Worm (Caenorhabditis elegans) whole organism, young adult: Measurements from ENCODE around the gene idpc-2.
A peak's percentile ranks its signal among the peaks of the same experiment; 100 is the strongest.

Source experiments
- B0336.3 ChIP-seq: fragments of 200-800 bp; sonication (Bioruptor generic); IDR thresholded peaks from 2 replicates; pipeline ENCODE4 v1.3.6; 2022; ENCODE audit warnings: missing genetic modification characterization, missing compliant biosample characterization
- F23B12.7 ChIP-seq: sonication (generic microtip); optimal IDR thresholded peaks from 2 replicates; lab custom pipeline; 2017; ENCODE audit warnings: missing genetic modification characterization, mild to moderate bottlenecking, missing compliant biosample characterization, antibody characterized with exemption, moderate library complexity; ENCODE audit not compliant: insufficient read depth
- F33H1.4 ChIP-seq: fragments of 200-800 bp; sonication (Bioruptor generic); IDR thresholded peaks from 2 replicates; pipeline ENCODE4 v1.3.6; 2022; ENCODE audit warnings: missing genetic modification reagents, missing genetic modification characterization, missing compliant biosample characterization
- F37B4.10 ChIP-seq: fragments of 200-800 bp; sonication (Bioruptor generic); IDR thresholded peaks from 2 replicates; pipeline ENCODE4 v1.3.6; 2022; ENCODE audit warnings: missing genetic modification characterization, missing compliant biosample characterization
- F57C9.4 ChIP-seq: sonication (generic microtip); optimal IDR thresholded peaks from 2 replicates; lab custom pipeline; 2017; ENCODE audit warnings: mild to moderate bottlenecking, missing genetic modification characterization, missing compliant biosample characterization
- Y53G8AR.9 ChIP-seq: fragments of 200-800 bp; sonication (Bioruptor generic); conservative IDR thresholded peaks from 2 replicates; pipeline ENCODE4 v1.3.6; 2022; ENCODE audit warnings: missing genetic modification reagents, missing genetic modification characterization, missing compliant biosample characterization
- Y56A3A.18 ChIP-seq: fragments of 200-800 bp; sonication (Bioruptor generic); IDR thresholded peaks from 2 replicates; pipeline ENCODE4 v1.3.6; 2022; ENCODE audit warnings: missing genetic modification reagents, missing genetic modification characterization, missing compliant biosample characterization
- akir-1 ChIP-seq: fragments of 200-800 bp; sonication (Bioruptor generic); optimal IDR thresholded peaks from 2 replicates; lab custom pipeline; 2018; ENCODE audit warnings: mild to moderate bottlenecking, missing genetic modification characterization, moderate library complexity, missing compliant biosample characterization
- ama-1 ChIP-seq, 3 experiments: fragments of 150-350 bp in 1 of 3; sonication (generic microtip) in 2 of 3; optimal IDR thresholded peaks; 2 replicates each; lab custom pipeline; 2014 to 2018; ENCODE audit warnings: missing biosample characterization in 2 of 3, missing genetic modification characterization in 2 of 3, missing genetic modification reagents in 2 of 3
- attf-5 ChIP-seq: fragments of 200-800 bp; sonication (Bioruptor generic); optimal IDR thresholded peaks from 2 replicates; lab custom pipeline; 2018; ENCODE audit warnings: mild to moderate bottlenecking, missing genetic modification characterization, missing compliant biosample characterization
- bed-1 ChIP-seq: fragments of 200-800 bp; sonication (Bioruptor generic); IDR thresholded peaks from 2 replicates; pipeline ENCODE4 v1.3.6; 2022; ENCODE audit warnings: missing genetic modification reagents, missing genetic modification characterization, missing compliant biosample characterization
- cebp-1 ChIP-seq, 2 experiments: fragments of 200-800 bp in 1 of 2; sonication (Bioruptor generic) in 1 of 2; sonication (generic microtip) in 1 of 2; IDR thresholded peaks in 1 of 2; optimal IDR thresholded peaks in 1 of 2; 2 replicates each; pipeline versions ENCODE4 v1.3.6 to Lab custom; 2017 to 2022; ENCODE audit warnings: missing compliant biosample characterization in 2 of 2, missing genetic modification characterization in 2 of 2, mild to moderate bottlenecking in 1 of 2, missing genetic modification reagents in 1 of 2, moderate library complexity in 1 of 2
- ceh-27 ChIP-seq: fragments of 200-800 bp; sonication (Bioruptor generic); optimal IDR thresholded peaks from 2 replicates; lab custom pipeline; 2018; ENCODE audit warnings: mild to moderate bottlenecking, missing genetic modification characterization, moderate library complexity, missing compliant biosample characterization
- chd-7 ChIP-seq: sonication (generic microtip); optimal IDR thresholded peaks from 2 replicates; lab custom pipeline; 2016; ENCODE audit warnings: mild to moderate bottlenecking, missing genetic modification characterization, moderate library complexity, missing compliant biosample characterization
- dpff-1 ChIP-seq: sonication (generic microtip); optimal IDR thresholded peaks from 2 replicates; lab custom pipeline; 2017; ENCODE audit warnings: mild to moderate bottlenecking, missing genetic modification characterization, missing compliant biosample characterization
- efl-1 ChIP-seq: fragments of 150-350 bp; optimal IDR thresholded peaks from 2 replicates; lab custom pipeline; 2014; ENCODE audit warnings: missing biosample characterization, missing genetic modification reagents, missing genetic modification characterization
- ekl-4 ChIP-seq: fragments of 200-800 bp; sonication (Bioruptor generic); IDR thresholded peaks from 2 replicates; pipeline ENCODE4 v1.3.6; 2022; ENCODE audit warnings: missing genetic modification reagents, missing genetic modification characterization, missing compliant biosample characterization
- gei-17 ChIP-seq: fragments of 200-800 bp; sonication (Bioruptor generic); optimal IDR thresholded peaks from 2 replicates; lab custom pipeline; 2018; ENCODE audit warnings: mild to moderate bottlenecking, missing genetic modification characterization, missing compliant biosample characterization
- hlh-26 ChIP-seq: fragments of 200-800 bp; sonication (Bioruptor generic); conservative IDR thresholded peaks from 2 replicates; pipeline ENCODE4 v1.3.6; 2022; ENCODE audit warnings: missing genetic modification reagents, missing genetic modification characterization, missing compliant biosample characterization
- hrde-1 ChIP-seq: sonication (generic microtip); optimal IDR thresholded peaks from 2 replicates; lab custom pipeline; 2016; ENCODE audit warnings: missing genetic modification characterization, mild to moderate bottlenecking, missing compliant biosample characterization, moderate library complexity, missing genotype, missing genetic modification reagents, borderline replicate concordance
- let-607 ChIP-seq, 2 experiments: fragments of 200-800 bp in 1 of 2; sonication (Bioruptor generic) in 1 of 2; sonication (generic microtip) in 1 of 2; optimal IDR thresholded peaks; 2 replicates each; lab custom pipeline; 2016 to 2018; ENCODE audit warnings: mild to moderate bottlenecking in 2 of 2, missing compliant biosample characterization in 2 of 2, missing genetic modification characterization in 2 of 2, moderate library complexity in 2 of 2, missing genotype in 1 of 2
- lin-54 ChIP-seq: fragments of 200-800 bp; sonication (Bioruptor generic); optimal IDR thresholded peaks from 2 replicates; lab custom pipeline; 2018; ENCODE audit warnings: mild to moderate bottlenecking, missing genetic modification characterization, missing compliant biosample characterization
- lir-1 ChIP-seq: fragments of 200-800 bp; sonication (Bioruptor generic); conservative IDR thresholded peaks from 2 replicates; pipeline ENCODE4 v1.3.6; 2022; ENCODE audit warnings: missing genetic modification reagents, missing genetic modification characterization, missing compliant biosample characterization
- lsy-27 ChIP-seq: sonication (generic microtip); optimal IDR thresholded peaks from 2 replicates; lab custom pipeline; 2017; ENCODE audit warnings: missing genetic modification characterization, mild to moderate bottlenecking, missing compliant biosample characterization, antibody characterized with exemption, missing genotype, borderline replicate concordance; ENCODE audit not compliant: insufficient read depth
- mxl-1 ChIP-seq: sonication (generic microtip); optimal IDR thresholded peaks from 2 replicates; lab custom pipeline; 2016; ENCODE audit warnings: missing genetic modification characterization, missing compliant biosample characterization
- nfya-1 ChIP-seq: sonication (generic microtip); optimal IDR thresholded peaks from 2 replicates; lab custom pipeline; 2017; ENCODE audit warnings: antibody characterized with exemption, missing compliant biosample characterization, missing genetic modification characterization, borderline replicate concordance; ENCODE audit not compliant: insufficient read depth
- nfyb-1 ChIP-seq: fragments of 200-800 bp; sonication (Bioruptor generic); IDR thresholded peaks from 2 replicates; pipeline ENCODE4 v1.3.6; 2022; ENCODE audit warnings: missing genetic modification reagents, missing genetic modification characterization, missing compliant biosample characterization
- nhr-80 ChIP-seq: sonication (generic microtip); optimal IDR thresholded peaks from 2 replicates; lab custom pipeline; 2016; ENCODE audit warnings: missing genetic modification characterization, missing compliant biosample characterization
- pbrm-1 ChIP-seq: fragments of 200-800 bp; sonication (Bioruptor generic); IDR thresholded peaks from 2 replicates; pipeline ENCODE4 v1.3.6; 2022; ENCODE audit warnings: missing genetic modification reagents, missing genetic modification characterization, missing compliant biosample characterization
- pha-4 ChIP-seq: fragments of 150-350 bp; sonication (generic microtip); optimal IDR thresholded peaks from 2 replicates; lab custom pipeline; 2014; ENCODE audit warnings: missing biosample characterization, missing genetic modification reagents, missing genetic modification characterization
- rcor-1 ChIP-seq: fragments of 200-800 bp; sonication (Bioruptor generic); IDR thresholded peaks from 2 replicates; pipeline ENCODE4 v1.3.6; 2022; ENCODE audit warnings: missing genetic modification reagents, missing genetic modification characterization, missing compliant biosample characterization
- rpc-1 ChIP-seq, 2 experiments: fragments of 150-350 bp in 1 of 2; sonication (generic microtip) in 1 of 2; optimal IDR thresholded peaks; 2 replicates each; lab custom pipeline; 2014 to 2018; ENCODE audit warnings: missing biosample characterization in 1 of 2, missing genetic modification characterization in 1 of 2, missing genetic modification reagents in 1 of 2, missing genotype in 1 of 2
- snpc-1.1 ChIP-seq: sonication (generic microtip); optimal IDR thresholded peaks from 2 replicates; lab custom pipeline; 2017; ENCODE audit warnings: missing genetic modification characterization, mild to moderate bottlenecking, missing compliant biosample characterization, antibody characterized with exemption, moderate library complexity, missing genotype, missing genetic modification reagents; ENCODE audit not compliant: insufficient read depth
- snpc-1.3 ChIP-seq: sonication (generic microtip); optimal IDR thresholded peaks from 2 replicates; lab custom pipeline; 2017; ENCODE audit warnings: missing genetic modification characterization, mild to moderate bottlenecking, missing compliant biosample characterization, antibody characterized with exemption, moderate library complexity, missing genotype, missing genetic modification reagents; ENCODE audit not compliant: insufficient read depth
- tlf-1 ChIP-seq: fragments of 200-800 bp; sonication (Bioruptor generic); optimal IDR thresholded peaks from 2 replicates; lab custom pipeline; 2018; ENCODE audit warnings: mild to moderate bottlenecking, missing genetic modification characterization, missing compliant biosample characterization
- unc-130 ChIP-seq: sonication (generic microtip); optimal IDR thresholded peaks from 2 replicates; lab custom pipeline; 2016; ENCODE audit warnings: missing genetic modification reagents, missing genetic modification characterization, missing compliant biosample characterization
- unc-62 ChIP-seq: fragments of 150-350 bp; optimal IDR thresholded peaks from 2 replicates; lab custom pipeline; 2014; ENCODE audit warnings: missing biosample characterization, missing genetic modification reagents, missing genetic modification characterization
- ztf-18 ChIP-seq: sonication (generic microtip); optimal IDR thresholded peaks from 2 replicates; lab custom pipeline; 2016; ENCODE audit warnings: missing genotype, mild to moderate bottlenecking, missing genetic modification characterization, missing compliant biosample characterization
- ztf-28 ChIP-seq: fragments of 200-800 bp; sonication (Bioruptor generic); IDR thresholded peaks from 2 replicates; pipeline ENCODE4 v1.3.6; 2022; ENCODE audit warnings: missing genetic modification reagents, missing genetic modification characterization, missing compliant biosample characterization
- ztf-6 ChIP-seq: fragments of 200-800 bp; sonication (Bioruptor generic); IDR thresholded peaks from 2 replicates; pipeline ENCODE4 v1.3.6; 2022; ENCODE audit warnings: missing genetic modification reagents, missing genetic modification characterization, missing compliant biosample characterization

The idpc-2 gene

DNA sequence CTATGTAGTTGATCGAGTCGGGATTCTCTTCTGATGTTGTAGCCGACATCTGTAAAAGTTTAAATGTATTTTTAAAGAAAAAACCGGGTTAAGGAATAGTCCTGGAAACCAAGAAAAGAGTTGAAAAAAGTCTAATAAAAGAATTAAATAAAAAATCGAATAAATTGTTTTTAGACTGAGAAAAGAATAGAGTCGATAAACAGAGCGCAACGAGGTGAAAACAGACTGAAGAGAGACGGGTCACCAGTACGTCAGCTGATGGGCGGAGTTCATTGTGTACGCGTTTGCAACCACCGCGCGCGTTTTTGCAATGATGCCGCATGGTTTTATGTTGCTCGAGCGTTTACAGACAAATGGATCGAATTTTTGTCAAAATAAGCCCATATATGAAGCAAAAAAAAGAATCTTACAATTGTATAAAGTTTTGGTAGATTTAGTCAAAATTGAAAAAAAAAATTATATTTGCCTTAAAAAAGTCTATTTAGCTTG is 10.2 kb upstream of the idpc-2 start, which contains the start of gene atg-18 (continued):
- no peak for TF ChIP-seq hlh-26 (GFP tag; lab: Robert Waterston, UW)
- peak; percentile 68 for TF ChIP-seq pbrm-1 (GFP tag; lab: Robert Waterston, UW)
- TF ChIP-seq efl-1 (GFP tag; lab: Kevin White, UChicago), result no peak
- TF ChIP-seq Y56A3A.18, result peak; percentile 41; the same call in 1 of the 2 replicates
- TF ChIP-seq rpc-1 (optimal IDR thresholded peaks at IDR 0.05; lab: Kevin White, UChicago), result peak; percentile 31
- TF ChIP-seq rpc-1 (tag; optimal IDR thresholded peaks at IDR 0.05; lab: Kevin White, UChicago), result no peak
- no peak for TF ChIP-seq snpc-1.3 (tag; lab: Kevin White, UChicago)
- TF ChIP-seq ztf-28 (GFP tag; lab: Robert Waterston, UW), result no peak
- TF ChIP-seq gei-17 (GFP tag; lab: Kevin White, UChicago), result no peak
- TF ChIP-seq ekl-4 (GFP tag; lab: Robert Waterston, UW), result no peak
- peak; percentile 82 for TF ChIP-seq nhr-80 (tag; lab: Kevin White, UChicago)
- no peak for TF ChIP-seq snpc-1.1 (tag; lab: Kevin White, UChicago)
- TF ChIP-seq mxl-1 (tag; lab: Kevin White, UChicago), result no peak
- peak; percentile 41 for TF ChIP-seq ztf-18
- TF ChIP-seq unc-130, result no peak
- TF ChIP-seq chd-7 (tag; lab: Kevin White, UChicago), result no peak
- no peak for TF ChIP-seq let-607 (tag; optimal IDR thresholded peaks at IDR 0.05; lab: Kevin White, UChicago)
- TF ChIP-seq cebp-1 (GFP tag; IDR thresholded peaks at IDR 0.05; lab: Robert Waterston, UW), result 0 out of 2 replicates have a peak, but pooled peaks have one; percentile 15
- TF ChIP-seq cebp-1 (tag; optimal IDR thresholded peaks at IDR 0.05; lab: Kevin White, UChicago), result no peak
- no peak for TF ChIP-seq lsy-27
- TF ChIP-seq F57C9.4 (tag; lab: Kevin White, UChicago), result no peak
- TF ChIP-seq lin-54 (GFP tag; lab: Kevin White, UChicago), result no peak
- no peak for TF ChIP-seq akir-1
- TF ChIP-seq, all 124 proteins: peak for 18

DNA sequence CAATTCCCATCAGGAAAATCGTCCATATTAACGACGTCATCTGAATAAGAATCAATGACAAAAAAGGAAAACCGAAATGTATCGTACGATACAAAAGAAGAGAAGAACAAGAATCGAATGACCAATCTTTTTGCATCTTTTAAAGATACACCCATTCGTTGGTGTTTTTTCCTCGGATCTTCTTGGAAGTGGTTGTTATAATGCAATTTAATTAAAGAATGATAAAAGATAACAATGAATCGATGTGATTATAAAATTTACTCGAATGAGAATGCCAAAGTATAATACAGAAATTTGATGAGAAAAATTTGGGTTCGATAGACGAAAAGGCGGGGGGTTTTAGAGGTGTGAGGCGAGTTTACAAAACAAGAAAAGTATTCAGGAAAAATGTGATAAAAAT is 7.9 kb upstream of the idpc-2 start, which contains the start of gene F41E6.12:
TSS of gene F41E6.12 (minus strand) at position 101 of the 400 bp plus-strand sequence.
- TF ChIP-seq B0336.3 (no peak), attf-5 (GFP tag; lab: Kevin White, UChicago) (no peak), F23B12.7 (no peak), ekl-4 (GFP tag; lab: Robert Waterston, UW) (no peak), F33H1.4 (GFP tag; lab: Robert Waterston, UW) (0 out of 2 replicates have a peak, but pooled peaks have one; percentile 3), ztf-6 (GFP tag; lab: Robert Waterston, UW) (no peak), rcor-1 (0 out of 2 replicates have a peak, but pooled peaks have one; percentile 15), tlf-1 (GFP tag; lab: Kevin White, UChicago) (peak; percentile 47), unc-62 (GFP tag; lab: Kevin White, UChicago) (no peak), efl-1 (GFP tag; lab: Kevin White, UChicago) (no peak), F37B4.10 (no peak), hrde-1 (tag; lab: Kevin White, UChicago) (no peak), pha-4 (tag; lab: Kevin White, UChicago) (no peak), bed-1 (GFP tag; lab: Robert Waterston, UW) (no peak), ama-1 (optimal IDR thresholded peaks at IDR 0.05; lab: Kevin White, UChicago) (peak; percentile 69), ama-1 (GFP tag; optimal IDR thresholded peaks at IDR 0.05; lab: Kevin White, UChicago) (no peak), nfyb-1 (GFP tag; lab: Robert Waterston, UW) (no peak), lir-1 (GFP tag; lab: Robert Waterston, UW) (no peak), lsy-27 (no peak), Y53G8AR.9 (peak; percentile 41; the same call in 1 of the 2 replicates), dpff-1 (tag; lab: Kevin White, UChicago) (no peak), ceh-27 (no peak), nfya-1 (tag; lab: Kevin White, UChicago) (no peak)
